Worm (Caenorhabditis elegans) whole organism, mixed stage, embryonic: Measurements from ENCODE around the gene fis-2.

Source experiments
- M03D4.4 ChIP-seq: sonication (generic microtip); optimal IDR thresholded peaks from 2 replicates; lab custom pipeline; 2017; ENCODE audit warnings: mild to moderate bottlenecking, missing genetic modification characterization, missing compliant biosample characterization
- bed-3 ChIP-seq: fragments of 200-800 bp; sonication (Bioruptor generic); optimal IDR thresholded peaks from 3 replicates; lab custom pipeline; 2018; ENCODE audit warnings: mild to moderate bottlenecking, missing genetic modification characterization, moderate library complexity, missing compliant biosample characterization
- blmp-1 ChIP-seq: fragments of 150-350 bp; optimal IDR thresholded peaks from 2 replicates; lab custom pipeline; 2014; ENCODE audit warnings: missing biosample characterization, missing genetic modification characterization
- ceh-39 ChIP-seq: fragments of 150-350 bp; optimal IDR thresholded peaks from 2 replicates; lab custom pipeline; 2014; ENCODE audit warnings: missing biosample characterization, missing genetic modification characterization
- ceh-43 ChIP-seq: fragments of 200-800 bp; sonication (Bioruptor generic); optimal IDR thresholded peaks from 2 replicates; lab custom pipeline; 2018; ENCODE audit warnings: mild to moderate bottlenecking, missing genetic modification characterization, moderate library complexity, missing compliant biosample characterization
- ceh-83 ChIP-seq: fragments of 200-800 bp; sonication (Bioruptor generic); optimal IDR thresholded peaks from 2 replicates; lab custom pipeline; 2018; ENCODE audit warnings: mild to moderate bottlenecking, missing genetic modification characterization, missing compliant biosample characterization
- ces-1 ChIP-seq: fragments of 150-350 bp; optimal IDR thresholded peaks from 2 replicates; lab custom pipeline; 2014; ENCODE audit warnings: missing biosample characterization, missing genetic modification reagents, missing genetic modification characterization
- cnd-1 ChIP-seq: fragments of 200-800 bp; sonication (Bioruptor generic); optimal IDR thresholded peaks from 2 replicates; lab custom pipeline; 2018; ENCODE audit warnings: mild to moderate bottlenecking, missing genetic modification characterization, missing compliant biosample characterization
- drap-1 ChIP-seq: fragments of 200-800 bp; sonication (Bioruptor generic); optimal IDR thresholded peaks from 3 replicates; lab custom pipeline; 2018; ENCODE audit warnings: mild to moderate bottlenecking, missing genetic modification characterization, missing compliant biosample characterization
- elt-1 ChIP-seq: sonication (generic microtip); optimal IDR thresholded peaks from 2 replicates; lab custom pipeline; 2017; ENCODE audit warnings: missing genetic modification characterization, mild to moderate bottlenecking, missing compliant biosample characterization, antibody characterized with exemption, moderate library complexity, borderline replicate concordance; ENCODE audit not compliant: insufficient read depth
- ham-2 ChIP-seq: fragments of 200-800 bp; sonication (Bioruptor generic); optimal IDR thresholded peaks from 2 replicates; lab custom pipeline; 2018; ENCODE audit warnings: mild to moderate bottlenecking, missing genetic modification characterization, missing compliant biosample characterization
- hlh-1 ChIP-seq: fragments of 150-350 bp; optimal IDR thresholded peaks from 2 replicates; lab custom pipeline; 2014; ENCODE audit warnings: missing biosample characterization, missing genetic modification reagents, missing genetic modification characterization
- lin-13 ChIP-seq: fragments of 150-350 bp; optimal IDR thresholded peaks from 2 replicates; lab custom pipeline; 2014; ENCODE audit warnings: missing biosample characterization, missing genetic modification characterization
- lin-32 ChIP-seq: fragments of 200-800 bp; sonication (Bioruptor generic); optimal IDR thresholded peaks from 2 replicates; lab custom pipeline; 2018; ENCODE audit warnings: mild to moderate bottlenecking, missing genetic modification characterization, missing compliant biosample characterization
- lsy-2 ChIP-seq: fragments of 150-350 bp; optimal IDR thresholded peaks from 2 replicates; lab custom pipeline; 2014; ENCODE audit warnings: missing biosample characterization, missing genetic modification characterization
- mab-5 ChIP-seq: fragments of 150-350 bp; optimal IDR thresholded peaks from 2 replicates; lab custom pipeline; 2014; ENCODE audit warnings: missing biosample characterization, missing genetic modification characterization
- mep-1 ChIP-seq: fragments of 150-350 bp; optimal IDR thresholded peaks from 2 replicates; lab custom pipeline; 2017; ENCODE audit warnings: missing biosample characterization, missing genetic modification reagents, missing genetic modification characterization, inconsistent platforms
- mls-2 ChIP-seq: sonication (generic microtip); optimal IDR thresholded peaks from 2 replicates; lab custom pipeline; 2016; ENCODE audit warnings: mild to moderate bottlenecking, missing genetic modification characterization, moderate library complexity, missing compliant biosample characterization
- nhr-12 ChIP-seq: fragments of 150-350 bp; optimal IDR thresholded peaks from 2 replicates; lab custom pipeline; 2014; ENCODE audit warnings: missing biosample characterization, missing genetic modification characterization
- nhr-2 ChIP-seq: fragments of 150-350 bp; optimal IDR thresholded peaks from 2 replicates; lab custom pipeline; 2014; ENCODE audit warnings: missing biosample characterization, missing genetic modification characterization
- nhr-237 ChIP-seq: fragments of 150-350 bp; optimal IDR thresholded peaks from 2 replicates; lab custom pipeline; 2014; ENCODE audit warnings: missing biosample characterization, missing genetic modification characterization
- nhr-28 ChIP-seq: fragments of 150-350 bp; optimal IDR thresholded peaks from 2 replicates; lab custom pipeline; 2014; ENCODE audit warnings: missing biosample characterization, missing genetic modification characterization
- nhr-76 ChIP-seq: sonication (generic microtip); optimal IDR thresholded peaks from 2 replicates; lab custom pipeline; 2017; ENCODE audit warnings: missing biosample characterization, missing genetic modification characterization
- pha-4 ChIP-seq: fragments of 150-350 bp; optimal IDR thresholded peaks from 2 replicates; lab custom pipeline; 2018; ENCODE audit warnings: missing biosample characterization, missing genetic modification reagents, missing genetic modification characterization
- sem-2 ChIP-seq: fragments of 200-800 bp; sonication (Bioruptor generic); optimal IDR thresholded peaks from 2 replicates; lab custom pipeline; 2018; ENCODE audit warnings: mild to moderate bottlenecking, missing genetic modification characterization, missing compliant biosample characterization
- sptf-1 ChIP-seq: sonication (generic microtip); optimal IDR thresholded peaks from 2 replicates; lab custom pipeline; 2017; ENCODE audit warnings: mild to moderate bottlenecking, missing genetic modification characterization, moderate library complexity, missing compliant biosample characterization
- tbx-8 ChIP-seq: fragments of 200-800 bp; sonication (Bioruptor generic); optimal IDR thresholded peaks from 2 replicates; lab custom pipeline; 2018; ENCODE audit warnings: mild to moderate bottlenecking, missing genetic modification characterization, moderate library complexity, missing compliant biosample characterization
- unc-120 ChIP-seq: sonication (generic microtip); optimal IDR thresholded peaks from 2 replicates; lab custom pipeline; 2017; ENCODE audit warnings: missing genetic modification characterization, missing compliant biosample characterization; ENCODE audit not compliant: poor library complexity, severe bottlenecking
- unc-39 ChIP-seq: fragments of 150-350 bp; optimal IDR thresholded peaks from 2 replicates; lab custom pipeline; 2014; ENCODE audit warnings: missing biosample characterization, missing genetic modification characterization
- unc-62 ChIP-seq: fragments of 150-350 bp; optimal IDR thresholded peaks from 2 replicates; lab custom pipeline; 2014; ENCODE audit warnings: missing biosample characterization, missing genetic modification reagents, missing genetic modification characterization
- zip-8 ChIP-seq: fragments of 150-350 bp; optimal IDR thresholded peaks from 2 replicates; lab custom pipeline; 2014; ENCODE audit warnings: missing biosample characterization, missing genetic modification characterization
- ztf-11 ChIP-seq: fragments of 150-350 bp; optimal IDR thresholded peaks from 2 replicates; lab custom pipeline; 2014; ENCODE audit warnings: missing biosample characterization, missing genetic modification characterization

The fis-2 gene

ce11 chrX:8285169-8285796 is at the start of gene fis-2, which contains the start of gene F13B9.2:
Gene fis-2, minus strand, starts transcription at chrX:8285219.
Gene F13B9.2, plus strand, starts transcription at chrX:8285683.
- TF ChIP-seq ham-2 (GFP tag; lab: Kevin White, UChicago) (peak; percentile 36), elt-1 (peak; percentile 89), nhr-237 (tag; lab: Kevin White, UChicago) (no peak), ceh-83 (GFP tag; lab: Kevin White, UChicago) (no peak), blmp-1 (peak; percentile 1)

ce11 chrX:8327800-8328199 is 42.8 kb upstream of the fis-2 start, which contains the start of gene F55E10.4:
Gene F55E10.4, minus strand, starts transcription at chrX:8327900.
- TF ChIP-seq nhr-76 (tag; lab: Kevin White, UChicago) (no peak), sem-2 (GFP tag; lab: Kevin White, UChicago) (no peak), ceh-43 (GFP tag; lab: Kevin White, UChicago) (no peak), tbx-8 (GFP tag; lab: Kevin White, UChicago) (no peak), elt-1 (no peak), lsy-2 (no peak), mls-2 (tag; lab: Kevin White, UChicago) (no peak), zip-8 (tag; lab: Kevin White, UChicago) (no peak), cnd-1 (tag; lab: Kevin White, UChicago) (no peak), mab-5 (tag; lab: Kevin White, UChicago) (no peak), nhr-237 (tag; lab: Kevin White, UChicago) (no peak), sptf-1 (tag; lab: Kevin White, UChicago) (no peak), unc-62 (no peak), nhr-2 (tag; lab: Kevin White, UChicago) (no peak), ztf-11 (tag; lab: Kevin White, UChicago) (no peak), ham-2 (GFP tag; lab: Kevin White, UChicago) (no peak), bed-3 (no peak)

DNA sequence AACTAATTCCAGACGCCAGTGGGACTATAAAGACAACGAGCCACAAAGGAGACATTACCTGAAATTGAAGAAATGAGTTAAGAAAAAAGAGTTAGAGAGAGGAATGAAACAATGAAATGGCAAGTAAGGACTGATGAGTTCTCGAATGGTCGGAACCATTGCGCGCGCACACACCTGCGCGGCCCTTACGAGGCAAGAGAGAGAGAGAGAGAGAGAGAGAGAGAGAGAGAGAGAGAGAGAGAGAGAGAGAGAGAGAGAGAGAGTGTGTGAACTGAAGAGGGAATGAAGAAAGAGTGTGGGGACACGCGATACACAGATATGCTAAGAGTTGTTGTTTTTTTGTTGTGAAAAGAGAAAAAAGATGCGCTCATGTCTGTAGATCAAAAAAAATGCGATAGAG is 41.4 kb upstream of the fis-2 start, which contains the start of gene R09F10.8:
Gene R09F10.8, minus strand, starts transcription at position 58 of the 400 bp plus-strand sequence.
- TF ChIP-seq lin-13 (tag; lab: Kevin White, UChicago) = no peak
- TF ChIP-seq ceh-83 (GFP tag; lab: Kevin White, UChicago) = no peak
- no peak for TF ChIP-seq drap-1 (GFP tag; lab: Kevin White, UChicago)
- TF ChIP-seq unc-39 (tag; lab: Kevin White, UChicago) = no peak
- TF ChIP-seq unc-120 (tag; lab: Kevin White, UChicago) = no peak
- TF ChIP-seq sem-2 (GFP tag; lab: Kevin White, UChicago) = no peak
- TF ChIP-seq elt-1 = no peak
- no peak for TF ChIP-seq lsy-2
- no peak for TF ChIP-seq tbx-8 (GFP tag; lab: Kevin White, UChicago)
- TF ChIP-seq nhr-76 (tag; lab: Kevin White, UChicago) = no peak
- no peak for TF ChIP-seq ceh-43 (GFP tag; lab: Kevin White, UChicago)
- TF ChIP-seq nhr-12 (tag; lab: Kevin White, UChicago) = no peak
- no peak for TF ChIP-seq M03D4.4 (tag; lab: Kevin White, UChicago)
- TF ChIP-seq mab-5 (tag; lab: Kevin White, UChicago) = no peak
- TF ChIP-seq lin-32 (GFP tag; lab: Kevin White, UChicago) = no peak
- TF ChIP-seq sptf-1 (tag; lab: Kevin White, UChicago) = no peak
- TF ChIP-seq pha-4 (tag; lab: Kevin White, UChicago) = no peak

DNA sequence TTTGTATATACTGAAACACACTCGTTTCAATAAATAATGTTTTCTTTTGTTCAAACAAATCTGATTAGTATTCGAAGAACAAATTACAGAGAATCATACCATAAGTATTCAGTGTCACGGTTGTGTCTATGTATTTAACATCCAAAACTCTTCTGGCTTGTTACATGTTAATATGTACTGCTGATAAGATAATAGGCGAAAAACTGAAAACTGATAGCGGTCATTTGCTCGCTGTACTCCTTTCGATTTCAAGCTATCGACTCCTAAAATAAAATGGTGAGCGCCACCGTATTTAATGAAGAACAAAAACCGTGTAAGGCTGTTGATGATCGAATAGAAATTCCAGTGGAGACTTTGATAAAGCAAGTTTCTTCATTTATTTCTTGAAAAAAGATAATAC is 38.4 kb upstream of the fis-2 start, which contains the start of gene R09F10.1:
Gene R09F10.1, plus strand, starts transcription at position 222 of the 400 bp plus-strand sequence.
- TF ChIP-seq tbx-8 (GFP tag; lab: Kevin White, UChicago) (no peak), sptf-1 (tag; lab: Kevin White, UChicago) (no peak), bed-3 (no peak), ztf-11 (tag; lab: Kevin White, UChicago) (no peak), nhr-2 (tag; lab: Kevin White, UChicago) (no peak), unc-120 (tag; lab: Kevin White, UChicago) (no peak), unc-39 (tag; lab: Kevin White, UChicago) (no peak), lin-32 (GFP tag; lab: Kevin White, UChicago) (no peak), nhr-237 (tag; lab: Kevin White, UChicago) (no peak), mls-2 (tag; lab: Kevin White, UChicago) (no peak), drap-1 (GFP tag; lab: Kevin White, UChicago) (no peak), mep-1 (tag; lab: Kevin White, UChicago) (no peak), cnd-1 (tag; lab: Kevin White, UChicago) (no peak), lin-13 (tag; lab: Kevin White, UChicago) (no peak), blmp-1 (no peak), hlh-1 (no peak), nhr-28 (tag; lab: Kevin White, UChicago) (no peak), ceh-39 (tag; lab: Kevin White, UChicago) (no peak), ces-1 (GFP tag; lab: Kevin White, UChicago) (no peak), nhr-12 (tag; lab: Kevin White, UChicago) (no peak)
